Worm (Caenorhabditis elegans) whole organism, late embryonic: ENCODE data around the gene F58A4.6.

ENCODE experiments used
- ceh-24 ChIP-seq: sonication (generic microtip); optimal IDR thresholded peaks from 2 replicates; lab custom pipeline; 2016; ENCODE audit warnings: mild to moderate bottlenecking, missing genetic modification characterization, missing compliant biosample characterization
- fkh-10 ChIP-seq: fragments of 150-350 bp; optimal IDR thresholded peaks from 2 replicates; lab custom pipeline; 2014; ENCODE audit warnings: missing biosample characterization, missing genetic modification reagents, missing genetic modification characterization
- tbx-2 ChIP-seq: sonication (generic microtip); optimal IDR thresholded peaks from 2 replicates; lab custom pipeline; 2016; ENCODE audit warnings: missing genetic modification characterization, missing compliant biosample characterization

- no peak for TF ChIP-seq fkh-10 (GFP tag; lab: Kevin White, UChicago)
- no peak for TF ChIP-seq ceh-24 (tag; lab: Kevin White, UChicago)
- no peak for TF ChIP-seq tbx-2 (tag; lab: Kevin White, UChicago)
Observed at ce11 chrIII:9580039-9580891, 34.0 kb upstream of the F58A4.6 start, which contains the start of gene ced-7.
